Fruit fly (Drosophila melanogaster) whole organism, embryonic: ENCODE measurements around the gene Ppn.

Source experiments
- Bteb2 ChIP-seq: fragments of 200-800 bp; sonication (Bioruptor generic); optimal IDR thresholded peaks from 2 replicates; lab custom pipeline; 2016; ENCODE audit warnings: missing biosample characterization, missing genetic modification characterization
- CG11560 ChIP-seq: fragments of 200-800 bp; sonication (Bioruptor generic); IDR thresholded peaks from 3 replicates; pipeline ENCODE4 v1.3.6; 2022; ENCODE audit warnings: missing biosample characterization, missing genetic modification characterization
- CG12155 ChIP-seq: fragments of 200-800 bp; sonication (Bioruptor generic); optimal IDR thresholded peaks from 3 replicates; lab custom pipeline; 2016; ENCODE audit warnings: missing biosample characterization, missing genetic modification characterization
- CG12299 ChIP-seq: fragments of 200-800 bp; sonication (Bioruptor generic); optimal IDR thresholded peaks from 2 replicates; lab custom pipeline; 2018; ENCODE audit warnings: missing biosample characterization, mild to moderate bottlenecking, missing genetic modification characterization
- CG12942 ChIP-seq: fragments of 200-800 bp; sonication (Bioruptor generic); optimal IDR thresholded peaks from 3 replicates; lab custom pipeline; 2016; ENCODE audit warnings: missing biosample characterization, missing genetic modification characterization
- CG13123 ChIP-seq: fragments of 200-800 bp; sonication (Bioruptor generic); optimal IDR thresholded peaks from 2 replicates; lab custom pipeline; 2016; ENCODE audit warnings: missing biosample characterization, missing genetic modification characterization
- CG1647 ChIP-seq: fragments of 200-800 bp; sonication (Bioruptor generic); optimal IDR thresholded peaks from 3 replicates; lab custom pipeline; 2016; ENCODE audit warnings: missing biosample characterization, missing genetic modification characterization
- CG16813 ChIP-seq: fragments of 200-800 bp; sonication (Bioruptor generic); IDR thresholded peaks from 3 replicates; pipeline ENCODE4 v1.3.6; 2022; ENCODE audit warnings: missing biosample characterization, missing genetic modification characterization; ENCODE audit not compliant: partially characterized antibody
- CG17359 ChIP-seq: fragments of 200-800 bp; sonication (Bioruptor generic); optimal IDR thresholded peaks from 3 replicates; lab custom pipeline; 2018; ENCODE audit warnings: missing biosample characterization, mild to moderate bottlenecking, missing genetic modification characterization, moderate library complexity
- CG18262 ChIP-seq: fragments of 200-800 bp; optimal IDR thresholded peaks from 3 replicates; lab custom pipeline; 2019; ENCODE audit warnings: missing biosample characterization, mild to moderate bottlenecking, missing genetic modification characterization, moderate library complexity
- CG33213 ChIP-seq: fragments of 200-800 bp; sonication (Bioruptor generic); optimal IDR thresholded peaks from 3 replicates; lab custom pipeline; 2016; ENCODE audit warnings: missing biosample characterization, missing genetic modification characterization
- CG33557 ChIP-seq: fragments of 200-800 bp; sonication (Bioruptor generic); optimal IDR thresholded peaks from 2 replicates; lab custom pipeline; 2019; ENCODE audit warnings: missing biosample characterization, mild to moderate bottlenecking, missing genetic modification characterization, moderate library complexity
- CG34224 ChIP-seq: fragments of 200-800 bp; sonication (Bioruptor generic); IDR thresholded peaks from 3 replicates; pipeline ENCODE4 v1.3.6; 2022; ENCODE audit warnings: missing biosample characterization, missing genetic modification characterization; ENCODE audit not compliant: partially characterized antibody
- CG34422 ChIP-seq: fragments of 200-800 bp; sonication (Bioruptor generic); IDR thresholded peaks from 3 replicates; pipeline ENCODE4 v1.3.6; 2022; ENCODE audit warnings: missing biosample characterization, missing genetic modification characterization
- CG6654 ChIP-seq: fragments of 200-800 bp; sonication (Bioruptor generic); optimal IDR thresholded peaks from 2 replicates; lab custom pipeline; 2017; ENCODE audit warnings: missing biosample characterization, mild to moderate bottlenecking, missing genetic modification characterization
- CG8290 ChIP-seq, 3 experiments: fragments of 200-800 bp; sonication (Bioruptor generic); optimal IDR thresholded peaks; 2 replicates each; lab custom pipeline; 2016 to 2019; ENCODE audit warnings: missing biosample characterization in 3 of 3, missing genetic modification characterization in 3 of 3, mild to moderate bottlenecking in 2 of 3, moderate library complexity in 1 of 3
- CoRest ChIP-seq: fragments of 200-800 bp; sonication (Bioruptor generic); optimal IDR thresholded peaks from 3 replicates; lab custom pipeline; 2018; ENCODE audit warnings: missing biosample characterization, mild to moderate bottlenecking, missing genetic modification characterization, moderate library complexity
- D19B ChIP-seq: fragments of 200-800 bp; sonication (Bioruptor generic); optimal IDR thresholded peaks from 2 replicates; lab custom pipeline; 2017; ENCODE audit warnings: missing biosample characterization, mild to moderate bottlenecking, missing genetic modification characterization
- Dp ChIP-seq: fragments of 200-800 bp; sonication (Bioruptor generic); optimal IDR thresholded peaks from 2 replicates; lab custom pipeline; 2018; ENCODE audit warnings: missing biosample characterization, mild to moderate bottlenecking, missing genetic modification characterization, moderate library complexity
- Dref ChIP-seq: fragments of 200-800 bp; sonication (Bioruptor generic); IDR thresholded peaks from 2 replicates; pipeline ENCODE4 v1.3.6; 2022; ENCODE audit warnings: missing biosample characterization, missing genetic modification characterization
- HHEX ChIP-seq: fragments of 200-800 bp; sonication (Bioruptor generic); optimal IDR thresholded peaks from 3 replicates; lab custom pipeline; 2017; ENCODE audit warnings: missing biosample characterization, mild to moderate bottlenecking, missing genetic modification characterization, missing genetic modification reagents
- HmgZ ChIP-seq: fragments of 200-800 bp; sonication (Bioruptor generic); optimal IDR thresholded peaks from 2 replicates; lab custom pipeline; 2018; ENCODE audit warnings: missing biosample characterization, mild to moderate bottlenecking, missing genetic modification characterization
- Hmr ChIP-seq: fragments of 200-800 bp; sonication (Bioruptor generic); optimal IDR thresholded peaks from 3 replicates; lab custom pipeline; 2017; ENCODE audit warnings: mild to moderate bottlenecking, missing biosample characterization, missing genetic modification reagents, missing genetic modification characterization
- Lhr ChIP-seq: fragments of 200-800 bp; sonication (Bioruptor generic); optimal IDR thresholded peaks from 3 replicates; lab custom pipeline; 2017; ENCODE audit warnings: mild to moderate bottlenecking, missing biosample characterization, missing genetic modification reagents, missing genetic modification characterization
- Lpt ChIP-seq: fragments of >200 bp; optimal IDR thresholded peaks from 2 replicates; lab custom pipeline; 2018; ENCODE audit warnings: missing biosample characterization, missing genetic modification characterization
- MESR4 ChIP-seq: fragments of 200-800 bp; sonication (Bioruptor generic); optimal IDR thresholded peaks from 2 replicates; lab custom pipeline; 2018; ENCODE audit warnings: missing biosample characterization, mild to moderate bottlenecking, missing genetic modification characterization, moderate library complexity
- Max ChIP-seq: fragments of 200-800 bp; sonication (Bioruptor generic); optimal IDR thresholded peaks from 2 replicates; lab custom pipeline; 2016; ENCODE audit warnings: missing biosample characterization, mild to moderate bottlenecking, missing genetic modification characterization
- Med ChIP-seq: fragments of 200-800 bp; sonication (Bioruptor generic); peaks from one replicate; lab custom pipeline; 2016; ENCODE audit warnings: missing biosample characterization, missing genetic modification characterization, mild to moderate bottlenecking, inconsistent platforms, moderate library complexity
- Nf-YC ChIP-seq: fragments of 200-800 bp; optimal IDR thresholded peaks from 3 replicates; lab custom pipeline; 2019; ENCODE audit warnings: missing biosample characterization, mild to moderate bottlenecking, missing genetic modification characterization, moderate library complexity
- Ptx1 ChIP-seq: fragments of 200-800 bp; sonication (Bioruptor generic); IDR thresholded peaks from 2 replicates; pipeline ENCODE4 v1.3.6; 2022; ENCODE audit warnings: missing biosample characterization, missing genetic modification characterization
- Stat92E ChIP-seq, 3 experiments: fragments of >200 bp in 2 of 3; fragments of 200-800 bp in 1 of 3; sonication (Bioruptor generic) in 1 of 3; optimal IDR thresholded peaks; 2 replicates each; lab custom pipeline; 2017 to 2019; ENCODE audit warnings: missing biosample characterization in 3 of 3, missing genetic modification characterization in 3 of 3, mild to moderate bottlenecking in 1 of 3, moderate library complexity in 1 of 3
- Xbp1 ChIP-seq: fragments of 200-800 bp; sonication (Bioruptor generic); optimal IDR thresholded peaks from 3 replicates; lab custom pipeline; 2016; ENCODE audit warnings: missing biosample characterization, mild to moderate bottlenecking, missing genetic modification characterization
- abd-A ChIP-seq: fragments of 200-800 bp; sonication (Bioruptor generic); optimal IDR thresholded peaks from 3 replicates; lab custom pipeline; 2019; ENCODE audit warnings: missing biosample characterization, mild to moderate bottlenecking, missing genetic modification characterization, moderate library complexity
- al ChIP-seq: fragments of 200-800 bp; sonication (Bioruptor generic); IDR thresholded peaks from 2 replicates; pipeline ENCODE4 v1.3.6; 2022; ENCODE audit warnings: missing biosample characterization, missing genetic modification characterization
- bbx ChIP-seq: fragments of 200-800 bp; sonication (Bioruptor generic); IDR thresholded peaks from 2 replicates; pipeline ENCODE4 v1.3.6; 2022; ENCODE audit warnings: missing biosample characterization, missing genetic modification characterization; ENCODE audit not compliant: partially characterized antibody
- bsh ChIP-seq, 2 experiments: fragments of 200-800 bp; sonication (Bioruptor generic); optimal IDR thresholded peaks; 2 replicates each; lab custom pipeline; 2017 to 2018; ENCODE audit warnings: mild to moderate bottlenecking in 2 of 2, missing biosample characterization in 2 of 2, missing genetic modification characterization in 2 of 2, moderate library complexity in 1 of 2
- dmrt11E ChIP-seq: fragments of 200-800 bp; sonication (Bioruptor generic); optimal IDR thresholded peaks from 3 replicates; lab custom pipeline; 2018; ENCODE audit warnings: missing biosample characterization, mild to moderate bottlenecking, missing genetic modification characterization, moderate library complexity
- dpn ChIP-seq, 2 experiments: fragments of 200-800 bp; sonication (Bioruptor generic); optimal IDR thresholded peaks; 3 replicates each; lab custom pipeline; 2016; ENCODE audit warnings: missing biosample characterization in 2 of 2, missing genetic modification characterization in 2 of 2
- mam ChIP-seq: fragments of 200-800 bp; sonication (Bioruptor generic); optimal IDR thresholded peaks from 3 replicates; lab custom pipeline; 2016; ENCODE audit warnings: missing biosample characterization, missing genetic modification characterization
- pnt ChIP-seq: fragments of 200-800 bp; sonication (Bioruptor generic); optimal IDR thresholded peaks from 3 replicates; lab custom pipeline; 2016; ENCODE audit warnings: missing biosample characterization, missing genetic modification characterization
- sd ChIP-seq: fragments of 200-800 bp; sonication (Bioruptor generic); optimal IDR thresholded peaks from 3 replicates; lab custom pipeline; 2018; ENCODE audit warnings: missing biosample characterization, mild to moderate bottlenecking, missing genetic modification characterization, moderate library complexity
- slou ChIP-seq: fragments of 200-800 bp; sonication (Bioruptor generic); optimal IDR thresholded peaks from 3 replicates; lab custom pipeline; 2016; ENCODE audit warnings: missing biosample characterization, missing genetic modification characterization
- sob ChIP-seq: fragments of 200-800 bp; sonication (Bioruptor generic); IDR thresholded peaks from 2 replicates; pipeline ENCODE4 v1.3.6; 2022; ENCODE audit warnings: missing biosample characterization, missing genetic modification characterization
- tio ChIP-seq: fragments of 200-800 bp; sonication (Bioruptor generic); optimal IDR thresholded peaks from 2 replicates; lab custom pipeline; 2017; ENCODE audit warnings: missing biosample characterization, missing genetic modification characterization, inconsistent platforms
- trem ChIP-seq: fragments of 200-800 bp; optimal IDR thresholded peaks from 3 replicates; lab custom pipeline; 2019; ENCODE audit warnings: missing biosample characterization, mild to moderate bottlenecking, missing genetic modification characterization, moderate library complexity
- z ChIP-seq: fragments of 200-800 bp; sonication (Bioruptor generic); IDR thresholded peaks from 3 replicates; pipeline ENCODE4 v1.3.6; 2022; ENCODE audit warnings: missing biosample characterization, missing genetic modification characterization
- zfh2 ChIP-seq: fragments of 200-800 bp; sonication (Bioruptor generic); optimal IDR thresholded peaks from 2 replicates; lab custom pipeline; 2016; ENCODE audit warnings: missing biosample characterization, missing genetic modification characterization

Ppn gene

DNA sequence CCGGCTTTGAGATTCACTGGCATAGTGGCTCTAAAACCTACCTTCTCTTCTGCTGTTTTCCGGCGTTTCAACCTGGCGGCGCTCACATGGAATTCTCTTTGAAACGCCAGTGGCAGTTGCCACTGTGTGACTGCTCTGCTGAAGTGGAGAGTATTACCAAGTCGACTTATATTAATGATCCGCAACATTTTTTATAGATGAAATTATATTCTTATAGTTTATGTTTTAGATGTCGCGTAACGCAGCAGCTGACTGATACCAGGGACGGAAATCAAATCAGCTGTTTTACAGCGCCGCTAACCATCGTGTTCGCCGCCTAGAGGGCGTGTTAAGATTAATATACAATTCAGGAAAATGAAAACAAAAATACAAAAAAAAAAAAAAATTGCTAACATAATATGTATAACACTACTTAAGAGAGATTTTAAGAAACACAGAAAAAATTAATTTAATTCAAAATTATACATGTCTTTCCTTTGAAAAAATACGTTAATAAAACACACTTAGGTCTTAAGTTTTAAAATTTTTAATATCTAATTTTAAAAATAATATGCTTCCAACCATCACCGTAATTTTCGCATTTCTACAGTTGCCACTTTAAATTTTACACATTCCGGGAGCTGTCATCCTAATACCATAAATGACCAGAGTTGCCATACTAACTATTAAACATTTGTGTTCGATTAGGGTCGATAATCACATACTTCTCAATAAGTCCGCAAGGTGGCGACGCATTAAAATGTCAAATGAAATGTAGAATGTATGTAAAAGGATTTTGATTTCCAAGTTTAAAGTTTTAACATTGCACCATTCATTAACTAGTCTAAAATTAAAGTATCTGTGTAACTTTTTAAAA lies 4.6 kb upstream of the Ppn start, which contains the start of gene mIF2 (continued):
- peak in 1 of 2 experiments; percentile 27 for TF ChIP-seq bsh (GFP tag; optimal IDR thresholded peaks at IDR 0.05; lab: Kevin White, UChicago)
- peak; percentile 8 for TF ChIP-seq Dp (GFP tag; lab: Kevin White, UChicago)
- TF ChIP-seq tio, result peak; percentile 11
- TF ChIP-seq MESR4 (GFP tag; lab: Kevin White, UChicago), result peak; percentile 60
- TF ChIP-seq CG17359 (tag; lab: Kevin White, UChicago), result peak; percentile 95
- TF ChIP-seq Nf-YC (tag; lab: Kevin White, UChicago), result peak; percentile 14
- TF ChIP-seq HmgZ (tag; lab: Kevin White, UChicago), result peak; percentile 13
- TF ChIP-seq CG12942 (GFP tag; lab: Kevin White, UChicago), result peak; percentile 18
- peak; percentile 59 for TF ChIP-seq sob (GFP tag; lab: Robert Waterston, UW)
- no peak for TF ChIP-seq Lpt
- TF ChIP-seq bbx (GFP tag; lab: Robert Waterston, UW), result peak; percentile 59; the same call in 1 of the 2 replicates
- TF ChIP-seq dmrt11E, result peak; percentile 13
- TF ChIP-seq CG34224, result peak; percentile 24; the same call in 2 of the 3 replicates
- peak; percentile 51 for TF ChIP-seq abd-A (tag; lab: Kevin White, UChicago)
- no peak for TF ChIP-seq CG13123 (GFP tag; lab: Kevin White, UChicago)
- peak; percentile 68; the same call in 2 of the 3 replicates for TF ChIP-seq CG34422 (GFP tag; lab: Robert Waterston, UW)
- peak; percentile 7 for TF ChIP-seq CG33213 (GFP tag; lab: Kevin White, UChicago)
- TF ChIP-seq CG18262 (tag; lab: Kevin White, UChicago), result peak; percentile 28
- peak; percentile 33 for TF ChIP-seq Xbp1
- peak; percentile 76 for TF ChIP-seq Med
- peak; percentile 26 for TF ChIP-seq Bteb2 (GFP tag; lab: Kevin White, UChicago)
- no peak for TF ChIP-seq Stat92E (GFP tag; optimal IDR thresholded peaks at IDR 0.05; lab: Kevin White, UChicago)
- no peak for TF ChIP-seq z (GFP tag; lab: Robert Waterston, UW)
- TF ChIP-seq Lhr, result peak; percentile 63
- TF ChIP-seq sd (tag; lab: Kevin White, UChicago), result peak; percentile 84
- peak; percentile 17 for TF ChIP-seq slou
- peak; percentile 27 for TF ChIP-seq CoRest (tag; lab: Kevin White, UChicago)
- TF ChIP-seq mam (GFP tag; lab: Kevin White, UChicago), result peak; percentile 39
- TF ChIP-seq CG6654 (GFP tag; lab: Kevin White, UChicago), result peak; percentile 99
- peak; percentile 62 for TF ChIP-seq trem
- peak; percentile 2 for TF ChIP-seq Max (GFP tag; lab: Kevin White, UChicago)
- TF ChIP-seq CG11560, result peak; percentile 24; the same call in 1 of the 3 replicates
- no peak for TF ChIP-seq HHEX (GFP tag; lab: Kevin White, UChicago)
- no peak for TF ChIP-seq CG1647 (GFP tag; lab: Kevin White, UChicago)
- no peak for TF ChIP-seq pnt (GFP tag; lab: Kevin White, UChicago)
- TF ChIP-seq Hmr (GFP tag; lab: Kevin White, UChicago), result peak; percentile 41
- peak; percentile 7 for TF ChIP-seq CG12155
- peak; percentile 33 for TF ChIP-seq CG8290 (GFP tag; optimal IDR thresholded peaks at IDR 0.05; lab: Kevin White, UChicago)
- peak in 1 of 2 experiments; percentile 61 for TF ChIP-seq CG8290 (tag; optimal IDR thresholded peaks at IDR 0.05; lab: Kevin White, UChicago)
- TF ChIP-seq Dref, result peak; percentile 60
- peak; percentile 12 to 33 for TF ChIP-seq dpn (GFP tag; optimal IDR thresholded peaks at IDR 0.05; lab: Kevin White, UChicago)
- TF ChIP-seq CG16813 (GFP tag; lab: Robert Waterston, UW), result peak; percentile 47; the same call in 2 of the 3 replicates
- no peak for TF ChIP-seq CG12299
- 0 out of 2 replicates have a peak, but pooled peaks have one; percentile 25 for TF ChIP-seq Ptx1 (GFP tag; lab: Robert Waterston, UW)
- TF ChIP-seq al (GFP tag; lab: Robert Waterston, UW), result no peak
- TF ChIP-seq D19B, result no peak
- TF ChIP-seq zfh2, result peak; percentile 7
- TF ChIP-seq CG33557, result peak; percentile 2
